Worm (Caenorhabditis elegans) whole organism, L4 larva: ENCODE results near the gene dpy-23.

ENCODE experiments used
- F49E8.2 ChIP-seq: sonication (generic microtip); optimal IDR thresholded peaks from 2 replicates; lab custom pipeline; 2016; ENCODE audit warnings: missing compliant biosample characterization, mild to moderate bottlenecking, missing genetic modification characterization, borderline replicate concordance
- ama-1 ChIP-seq: fragments of 150-350 bp; optimal IDR thresholded peaks from 2 replicates; lab custom pipeline; 2014; ENCODE audit warnings: inconsistent platforms, mixed read lengths
- dpl-1 ChIP-seq: fragments of 150-350 bp; optimal IDR thresholded peaks from 2 replicates; lab custom pipeline; 2014; ENCODE audit warnings: missing biosample characterization, missing genetic modification reagents, missing genetic modification characterization
- hlh-11 ChIP-seq: fragments of 200-800 bp; sonication (Bioruptor generic); optimal IDR thresholded peaks from 2 replicates; lab custom pipeline; 2018; ENCODE audit warnings: mild to moderate bottlenecking, missing genetic modification characterization, missing compliant biosample characterization
- hlh-30 ChIP-seq: sonication (generic microtip); optimal IDR thresholded peaks from 2 replicates; lab custom pipeline; 2017; ENCODE audit warnings: antibody characterized with exemption, mild to moderate bottlenecking, missing genetic modification characterization, missing compliant biosample characterization; ENCODE audit not compliant: insufficient read depth
- mxl-2 ChIP-seq: fragments of 200-800 bp; sonication (Bioruptor generic); conservative IDR thresholded peaks from 2 replicates; pipeline ENCODE4 v1.3.6; 2022; ENCODE audit warnings: missing genetic modification reagents, missing genetic modification characterization, missing compliant biosample characterization
- nhr-237 ChIP-seq: sonication (generic microtip); optimal IDR thresholded peaks from 2 replicates; lab custom pipeline; 2017; ENCODE audit warnings: missing biosample characterization, missing genetic modification characterization
- nhr-76 ChIP-seq: fragments of 150-350 bp; optimal IDR thresholded peaks from 2 replicates; lab custom pipeline; 2014; ENCODE audit warnings: missing biosample characterization, missing genetic modification characterization
- php-3 ChIP-seq: fragments of 200-800 bp; sonication (Bioruptor generic); IDR thresholded peaks from 2 replicates; pipeline ENCODE4 v1.3.6; 2022; ENCODE audit warnings: missing genetic modification reagents, missing genetic modification characterization, missing compliant biosample characterization
- pqm-1 ChIP-seq: sonication (generic microtip); optimal IDR thresholded peaks from 2 replicates; lab custom pipeline; 2017; ENCODE audit warnings: missing biosample characterization, missing genetic modification characterization
- skn-1 ChIP-seq: fragments of 150-350 bp; optimal IDR thresholded peaks from 2 replicates; lab custom pipeline; 2014; ENCODE audit warnings: missing biosample characterization, missing genetic modification characterization

ce11 chrX:4377689-4378088 is 11.5 kb upstream of the dpy-23 start, which contains the start of gene R160.12:
- TF ChIP-seq pqm-1 (tag; lab: Kevin White, UChicago) (no peak), ama-1 (no peak), hlh-30 (tag; lab: Kevin White, UChicago) (no peak), skn-1 (no peak), dpl-1 (GFP tag; lab: Kevin White, UChicago) (no peak), mxl-2 (no peak), nhr-76 (tag; lab: Kevin White, UChicago) (no peak), hlh-11 (tag; lab: Kevin White, UChicago) (no peak), F49E8.2 (tag; lab: Kevin White, UChicago) (no peak), nhr-237 (tag; lab: Kevin White, UChicago) (no peak), php-3 (no peak)
